Fruit fly (Drosophila melanogaster): ENCODE results near the gene CG11828.

CG11828 gene

DNA sequence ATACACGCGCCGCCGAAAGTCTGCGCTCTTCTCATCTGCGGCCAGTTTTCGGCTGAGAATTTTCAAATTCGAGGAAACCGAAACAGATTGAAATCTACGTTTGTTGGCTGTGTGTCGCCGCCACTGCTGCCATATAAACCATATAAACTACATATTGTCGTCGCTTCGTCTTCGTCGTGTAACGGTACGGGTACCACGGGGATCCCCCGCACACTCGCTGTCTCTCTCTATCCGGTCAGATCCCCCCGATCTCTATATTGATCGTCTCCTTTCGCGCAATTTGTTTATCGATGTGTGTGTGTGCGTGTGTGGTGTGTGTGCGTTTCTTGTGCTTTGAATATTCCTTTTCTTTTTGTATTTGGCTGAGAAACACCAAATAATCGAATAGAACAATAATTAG, 19.5 kb upstream of the CG11828 start:
- TF ChIP-seq CTCF (optimal IDR thresholded peaks at IDR 0.05) (no peak), CG8478 (optimal IDR thresholded peaks at IDR 0.05) (no peak)

DNA sequence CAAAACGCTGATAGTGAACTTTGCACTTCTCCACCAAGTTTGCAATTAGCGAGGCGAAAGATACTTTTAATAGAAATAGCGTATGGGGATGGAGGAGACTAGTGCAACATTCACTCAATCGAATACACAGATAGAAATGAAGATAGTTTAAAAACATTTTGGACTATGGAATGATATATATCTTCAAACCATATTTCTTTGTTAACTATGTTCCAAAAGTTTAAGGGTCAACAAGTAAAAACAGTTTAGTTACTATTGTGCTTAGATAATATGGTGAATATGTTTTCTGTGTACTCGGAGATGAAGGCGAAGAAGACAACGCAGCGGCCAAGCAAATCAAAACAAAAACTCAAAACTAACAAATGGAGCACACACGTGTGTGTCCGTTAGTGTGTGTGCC, 18.7 kb upstream of the CG11828 start:
- TF ChIP-seq CG8478 (optimal IDR thresholded peaks at IDR 0.05) = no peak
- TF ChIP-seq CTCF (optimal IDR thresholded peaks at IDR 0.05) = no peak

DNA sequence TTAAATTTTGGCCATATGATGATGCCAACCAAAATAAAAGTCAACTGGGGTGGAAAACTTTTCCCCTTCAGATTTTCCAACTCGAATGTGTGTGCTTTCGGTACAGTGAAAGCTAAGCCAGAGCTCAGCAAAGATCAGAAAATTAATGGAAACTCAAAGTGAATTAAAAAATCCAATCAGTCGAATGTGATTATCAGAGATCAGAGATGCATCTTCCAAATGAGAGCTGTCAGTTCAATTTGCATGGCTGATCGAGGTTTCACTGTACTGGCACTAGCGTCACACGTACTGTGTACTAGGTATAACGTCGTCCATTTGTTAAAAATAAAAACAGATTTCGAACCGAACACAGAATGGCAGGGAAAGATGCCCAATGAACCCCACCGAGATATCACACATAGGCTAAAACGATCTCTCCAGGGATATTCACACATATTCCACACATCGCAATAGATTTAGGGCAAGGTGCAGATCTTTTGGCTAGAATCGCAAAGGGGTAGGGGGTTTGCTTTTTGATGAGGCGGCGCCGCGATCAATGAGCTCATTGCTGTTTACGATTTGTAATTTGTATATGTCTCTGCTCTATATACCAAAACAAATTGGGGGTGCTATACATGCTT, 17.9 kb upstream of the CG11828 start:
- TF ChIP-seq CG8478 (optimal IDR thresholded peaks at IDR 0.05) (no peak), CTCF (optimal IDR thresholded peaks at IDR 0.05) (no peak)

- TF ChIP-seq CTCF (optimal IDR thresholded peaks at IDR 0.05) = no peak
- TF ChIP-seq CG8478 (optimal IDR thresholded peaks at IDR 0.05) = no peak
Observed at dm6 chr3R:28911758-28912157, 11.1 kb upstream of the CG11828 start.

DNA sequence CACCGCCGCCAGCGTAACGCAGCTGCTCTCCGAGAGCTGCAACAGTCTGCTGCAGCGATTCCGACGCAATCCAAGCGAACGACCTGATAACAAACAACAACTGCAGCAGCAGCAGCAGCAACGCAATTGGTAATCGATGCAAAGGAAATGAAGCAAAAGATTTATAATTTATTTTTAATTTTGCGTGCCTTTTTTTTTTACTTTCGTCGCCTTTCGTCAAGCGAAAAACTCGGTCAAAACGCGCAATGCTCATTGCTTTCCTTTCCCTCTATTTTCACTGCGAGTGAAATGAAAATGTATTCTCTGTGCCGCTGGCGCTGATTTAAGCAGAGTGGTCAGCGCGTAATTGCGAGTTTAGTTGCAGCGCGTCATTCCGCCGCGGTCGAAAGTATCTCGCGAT, 9.8 kb upstream of the CG11828 start:
- TF ChIP-seq CTCF (optimal IDR thresholded peaks at IDR 0.05) (no peak), CG8478 (optimal IDR thresholded peaks at IDR 0.05) (no peak)

- TF ChIP-seq CTCF (optimal IDR thresholded peaks at IDR 0.05) (no peak), CG8478 (optimal IDR thresholded peaks at IDR 0.05) (no peak)
Observed at dm6 chr3R:28913890-28914750, 8.7 kb upstream of the CG11828 start.

- TF ChIP-seq CTCF (optimal IDR thresholded peaks at IDR 0.05) (no peak), CG8478 (optimal IDR thresholded peaks at IDR 0.05) (no peak)
Observed at dm6 chr3R:28950859-28951351, 28.1 kb downstream of the CG11828 start.

dm6 chr3R:28958703-28959102, 35.9 kb downstream of the CG11828 start:
- TF ChIP-seq CG8478 (optimal IDR thresholded peaks at IDR 0.05) (no peak), CTCF (optimal IDR thresholded peaks at IDR 0.05) (no peak)

- TF ChIP-seq CTCF (optimal IDR thresholded peaks at IDR 0.05) (no peak), CG8478 (optimal IDR thresholded peaks at IDR 0.05) (no peak)
Observed at dm6 chr3R:28959105-28959504, 36.3 kb downstream of the CG11828 start.

dm6 chr3R:28970266-28970665, 47.4 kb downstream of the CG11828 start, which contains the start of gene DIP-gamma:
Gene DIP-gamma, minus strand, starts transcription at chr3R:28970372.
- TF ChIP-seq CG8478 (optimal IDR thresholded peaks at IDR 0.05) (no peak), CTCF (optimal IDR thresholded peaks at IDR 0.05) (no peak)

All from S2 (cell line).